Worm (Caenorhabditis elegans) whole organism, L3 larva: Measurements from ENCODE around the gene Y54H5A.2.

Source experiments
- R02D3.7 ChIP-seq: fragments of 150-350 bp; optimal IDR thresholded peaks from 2 replicates; lab custom pipeline; 2014; ENCODE audit warnings: missing biosample characterization, missing genetic modification characterization
- ZK546.5 ChIP-seq: sonication (generic microtip); optimal IDR thresholded peaks from 2 replicates; lab custom pipeline; 2017; ENCODE audit warnings: missing biosample characterization, missing genetic modification characterization
- aly-2 ChIP-seq: fragments of 150-350 bp; optimal IDR thresholded peaks from 2 replicates; lab custom pipeline; 2014; ENCODE audit warnings: missing biosample characterization, missing genetic modification characterization
- ama-1 ChIP-seq: fragments of 150-350 bp; optimal IDR thresholded peaks from 2 replicates; lab custom pipeline; 2018
- ceh-16 ChIP-seq: sonication (generic microtip); optimal IDR thresholded peaks from 2 replicates; lab custom pipeline; 2017; ENCODE audit warnings: missing biosample characterization, missing genetic modification characterization
- ceh-82 ChIP-seq: fragments of 150-350 bp; optimal IDR thresholded peaks from 2 replicates; lab custom pipeline; 2014; ENCODE audit warnings: missing biosample characterization, missing genetic modification characterization
- ceh-9 ChIP-seq: sonication (generic microtip); optimal IDR thresholded peaks from 2 replicates; lab custom pipeline; 2018; ENCODE audit warnings: missing biosample characterization, missing genetic modification characterization
- egl-27 ChIP-seq: sonication (generic microtip); optimal IDR thresholded peaks from 4 replicates; lab custom pipeline; 2017; ENCODE audit warnings: missing biosample characterization, missing genetic modification reagents, missing genetic modification characterization
- elt-2 ChIP-seq: sonication (generic microtip); optimal IDR thresholded peaks from 2 replicates; lab custom pipeline; 2016; ENCODE audit warnings: missing genetic modification reagents, mild to moderate bottlenecking, missing genetic modification characterization, missing compliant biosample characterization
- elt-3 ChIP-seq, 3 experiments: fragments of 150-350 bp in 1 of 3; sonication (generic microtip) in 2 of 3; optimal IDR thresholded peaks; 2 replicates in 2 of 3; 4 replicates in 1 of 3; lab custom pipeline; 2014 to 2017; ENCODE audit warnings: missing biosample characterization in 3 of 3, missing genetic modification characterization in 3 of 3
- eor-1 ChIP-seq, 2 experiments: fragments of 150-350 bp; optimal IDR thresholded peaks; 2 replicates each; lab custom pipeline; 2014 to 2018; ENCODE audit warnings: missing biosample characterization in 2 of 2, missing genetic modification characterization in 2 of 2
- fkh-10 ChIP-seq: sonication (generic microtip); optimal IDR thresholded peaks from 2 replicates; lab custom pipeline; 2017; ENCODE audit warnings: missing biosample characterization, missing genetic modification reagents, missing genetic modification characterization
- fkh-2 ChIP-seq: fragments of 150-350 bp; optimal IDR thresholded peaks from 2 replicates; lab custom pipeline; 2014; ENCODE audit warnings: missing biosample characterization, missing genetic modification reagents, missing genetic modification characterization
- hmg-11 ChIP-seq: sonication (generic microtip); optimal IDR thresholded peaks from 2 replicates; lab custom pipeline; 2016; ENCODE audit warnings: missing genetic modification characterization, missing compliant biosample characterization
- jun-1 ChIP-seq: fragments of 150-350 bp; optimal IDR thresholded peaks from 2 replicates; lab custom pipeline; 2014; ENCODE audit warnings: missing biosample characterization, missing genetic modification reagents, missing genetic modification characterization
- lin-15B ChIP-seq: fragments of 150-350 bp; optimal IDR thresholded peaks from 2 replicates; lab custom pipeline; 2014; ENCODE audit warnings: missing biosample characterization, missing genetic modification characterization
- lin-39 ChIP-seq: fragments of 150-350 bp; optimal IDR thresholded peaks from 2 replicates; lab custom pipeline; 2018; ENCODE audit warnings: missing biosample characterization, missing genetic modification reagents, missing genetic modification characterization
- mml-1 ChIP-seq: fragments of 150-350 bp; sonication (generic microtip); optimal IDR thresholded peaks from 3 replicates; lab custom pipeline; 2014; ENCODE audit warnings: missing biosample characterization, missing genetic modification characterization
- nfya-1 ChIP-seq: sonication (generic microtip); optimal IDR thresholded peaks from 2 replicates; lab custom pipeline; 2017; ENCODE audit warnings: missing genetic modification characterization, mild to moderate bottlenecking, missing compliant biosample characterization, antibody characterized with exemption, moderate library complexity; ENCODE audit not compliant: insufficient read depth
- nhr-11 ChIP-seq: fragments of 150-350 bp; optimal IDR thresholded peaks from 2 replicates; lab custom pipeline; 2014; ENCODE audit warnings: missing biosample characterization, missing genetic modification characterization
- nhr-12 ChIP-seq: fragments of 150-350 bp; optimal IDR thresholded peaks from 2 replicates; lab custom pipeline; 2014; ENCODE audit warnings: missing biosample characterization, missing genetic modification characterization
- nhr-237 ChIP-seq: fragments of 150-350 bp; optimal IDR thresholded peaks from 2 replicates; lab custom pipeline; 2014; ENCODE audit warnings: missing biosample characterization, missing genetic modification characterization
- nhr-25 ChIP-seq: sonication (generic microtip); optimal IDR thresholded peaks from 2 replicates; lab custom pipeline; 2017; ENCODE audit warnings: missing biosample characterization, missing genetic modification characterization
- nhr-28 ChIP-seq: fragments of 150-350 bp; optimal IDR thresholded peaks from 2 replicates; lab custom pipeline; 2014; ENCODE audit warnings: missing biosample characterization, missing genetic modification characterization
- nhr-43 ChIP-seq: sonication (generic microtip); optimal IDR thresholded peaks from 2 replicates; lab custom pipeline; 2016; ENCODE audit warnings: mild to moderate bottlenecking, missing genetic modification characterization, missing compliant biosample characterization; ENCODE audit not compliant: poor library complexity, severe bottlenecking
- nhr-67 ChIP-seq: fragments of 150-350 bp; optimal IDR thresholded peaks from 2 replicates; lab custom pipeline; 2014; ENCODE audit warnings: missing biosample characterization, missing genetic modification characterization
- nhr-76 ChIP-seq: fragments of 150-350 bp; sonication (generic microtip); optimal IDR thresholded peaks from 5 replicates; lab custom pipeline; 2014; ENCODE audit warnings: missing biosample characterization, missing genetic modification characterization
- pha-4 ChIP-seq: fragments of 150-350 bp; optimal IDR thresholded peaks from 2 replicates; lab custom pipeline; 2014; ENCODE audit warnings: missing biosample characterization, missing genetic modification reagents, missing genetic modification characterization
- skn-1 ChIP-seq: fragments of 150-350 bp; optimal IDR thresholded peaks from 2 replicates; lab custom pipeline; 2014; ENCODE audit warnings: missing biosample characterization, missing genetic modification characterization
- tbx-2 ChIP-seq: sonication (generic microtip); optimal IDR thresholded peaks from 2 replicates; lab custom pipeline; 2016; ENCODE audit warnings: mild to moderate bottlenecking, missing genetic modification characterization, missing compliant biosample characterization
- unc-62 ChIP-seq: fragments of 150-350 bp; sonication (generic microtip); optimal IDR thresholded peaks from 4 replicates; lab custom pipeline; 2014; ENCODE audit warnings: missing biosample characterization, missing genetic modification reagents, missing genetic modification characterization
- ztf-11 ChIP-seq: fragments of 150-350 bp; optimal IDR thresholded peaks from 2 replicates; lab custom pipeline; 2014; ENCODE audit warnings: missing biosample characterization, missing genetic modification characterization

Y54H5A.2 gene

DNA sequence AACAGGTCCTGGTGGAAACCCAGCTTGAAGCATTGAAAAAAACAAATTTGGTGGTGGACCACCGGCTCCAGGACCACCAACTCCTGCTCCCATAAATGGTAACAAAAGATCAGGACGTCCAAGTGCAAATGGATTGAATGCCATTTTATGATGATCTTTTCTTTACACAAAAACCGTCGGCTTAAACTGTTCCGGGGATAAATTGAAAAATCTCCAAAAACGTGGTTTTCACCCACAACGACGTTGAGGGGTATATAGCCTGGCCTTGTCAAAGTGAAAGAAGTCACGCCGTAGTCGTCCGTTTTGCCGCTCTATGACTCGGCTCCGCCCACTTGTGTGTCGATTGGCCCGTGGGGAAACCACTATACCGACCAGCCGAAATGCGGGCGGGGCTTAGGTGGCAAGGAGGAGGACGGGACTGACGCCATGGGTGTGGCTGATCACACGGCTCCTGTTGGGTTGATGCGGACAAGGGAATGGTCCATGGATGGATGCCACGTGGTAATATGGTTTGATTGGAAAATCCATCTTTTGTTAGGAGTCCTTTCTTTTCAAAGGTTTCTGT is 13.3 kb downstream of the Y54H5A.2 start, which contains the start of gene tbx-2:
TSS of gene tbx-2 (minus strand) at position 264 of the 565 bp plus-strand sequence.
- TF ChIP-seq tbx-2 (tag; lab: Kevin White, UChicago) (peak; percentile 90), nfya-1 (tag; lab: Kevin White, UChicago) (peak; percentile 97), nhr-237 (no peak), elt-2 (peak; percentile 8)

DNA sequence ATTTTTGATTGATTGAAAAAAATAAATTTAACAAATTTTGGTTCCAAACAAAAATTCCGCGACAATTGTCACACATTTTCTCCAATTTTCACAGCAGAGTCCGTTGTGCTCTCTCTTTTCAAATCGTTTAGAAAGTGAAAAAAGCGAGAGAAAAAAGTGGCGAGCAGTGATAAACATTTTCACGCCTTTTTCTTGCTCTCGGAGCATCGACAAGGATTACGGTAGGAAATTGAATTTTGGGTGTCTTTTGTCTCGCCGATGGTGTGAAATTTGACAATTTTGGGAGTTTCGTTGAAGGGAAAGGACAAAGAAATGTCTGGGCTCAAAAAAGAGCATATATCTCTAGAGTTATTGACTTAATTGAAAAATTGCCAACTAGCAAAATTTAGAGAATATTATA is 14.9 kb downstream of the Y54H5A.2 start:
- peak; percentile 23 for TF ChIP-seq tbx-2 (tag; lab: Kevin White, UChicago)
- TF ChIP-seq hmg-11 (tag; lab: Kevin White, UChicago): no peak
- peak; percentile 49 for TF ChIP-seq nfya-1 (tag; lab: Kevin White, UChicago)

DNA sequence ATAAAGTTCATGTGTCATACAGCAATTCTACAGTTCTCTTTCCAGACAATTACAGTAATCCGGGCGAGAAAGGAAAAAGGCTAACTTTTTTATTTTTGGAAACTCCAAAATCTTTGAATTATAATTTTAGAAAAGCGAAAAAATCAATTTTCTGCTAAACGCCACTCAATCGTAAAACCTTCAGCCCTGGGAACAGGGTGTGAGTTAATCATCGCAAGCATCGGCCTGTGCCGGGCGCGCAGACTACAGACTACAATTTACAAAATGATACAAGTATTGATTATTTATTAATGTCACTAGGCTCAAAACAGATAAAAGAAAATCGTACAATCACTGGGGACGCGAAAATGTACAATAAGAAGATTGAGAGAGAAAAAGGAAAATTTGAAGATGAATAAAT is 18.7 kb downstream of the Y54H5A.2 start:
- TF ChIP-seq lin-15B (tag; lab: Kevin White, UChicago) (no peak), ZK546.5 (tag; lab: Kevin White, UChicago) (no peak), ceh-82 (no peak), ztf-11 (tag; lab: Kevin White, UChicago) (no peak), elt-3 (tag; optimal IDR thresholded peaks at IDR 0.05; lab: Kevin White, UChicago) (no peak), nfya-1 (tag; lab: Kevin White, UChicago) (no peak), ama-1 (no peak), nhr-237 (no peak), fkh-2 (tag; lab: Kevin White, UChicago) (no peak), nhr-11 (no peak), R02D3.7 (no peak), skn-1 (tag; lab: Kevin White, UChicago) (no peak), aly-2 (tag; lab: Kevin White, UChicago) (no peak), ceh-9 (tag; lab: Kevin White, UChicago) (no peak), nhr-67 (tag; lab: Kevin White, UChicago) (no peak), egl-27 (tag; lab: Kevin White, UChicago) (no peak), elt-2 (no peak)

DNA sequence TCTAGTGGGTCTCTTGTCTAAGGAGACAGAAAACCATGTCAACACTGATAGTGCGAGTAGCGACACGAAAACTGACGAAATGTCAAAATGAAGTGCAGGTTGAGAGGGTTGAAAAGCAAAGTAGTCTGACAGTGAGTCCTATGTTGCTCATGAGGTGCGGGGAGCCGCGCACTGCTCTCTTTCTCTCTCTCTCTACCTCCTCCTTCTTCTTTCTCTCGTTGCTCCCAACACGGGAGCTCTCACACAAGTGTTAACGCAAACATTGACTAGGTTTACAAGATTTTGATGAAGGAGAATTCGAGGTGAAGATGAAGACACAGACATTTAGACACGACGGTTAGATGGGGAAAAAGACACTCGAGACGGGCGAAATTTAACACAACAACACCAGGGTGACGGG is 20.1 kb downstream of the Y54H5A.2 start:
- no peak for TF ChIP-seq ztf-11 (tag; lab: Kevin White, UChicago)
- TF ChIP-seq mml-1 (tag; lab: Kevin White, UChicago): no peak
- TF ChIP-seq tbx-2 (tag; lab: Kevin White, UChicago): peak; percentile 80
- no peak for TF ChIP-seq ama-1
- no peak for TF ChIP-seq nhr-12 (tag; lab: Kevin White, UChicago)
- TF ChIP-seq nhr-76 (tag; lab: Kevin White, UChicago): no peak
- TF ChIP-seq lin-39 (tag; lab: Kevin White, UChicago): no peak
- no peak for TF ChIP-seq aly-2 (tag; lab: Kevin White, UChicago)
- TF ChIP-seq nhr-28 (tag; lab: Kevin White, UChicago): no peak
- TF ChIP-seq pha-4: peak; percentile 84
- no peak for TF ChIP-seq nhr-43 (tag; lab: Kevin White, UChicago)
- no peak for TF ChIP-seq unc-62

DNA sequence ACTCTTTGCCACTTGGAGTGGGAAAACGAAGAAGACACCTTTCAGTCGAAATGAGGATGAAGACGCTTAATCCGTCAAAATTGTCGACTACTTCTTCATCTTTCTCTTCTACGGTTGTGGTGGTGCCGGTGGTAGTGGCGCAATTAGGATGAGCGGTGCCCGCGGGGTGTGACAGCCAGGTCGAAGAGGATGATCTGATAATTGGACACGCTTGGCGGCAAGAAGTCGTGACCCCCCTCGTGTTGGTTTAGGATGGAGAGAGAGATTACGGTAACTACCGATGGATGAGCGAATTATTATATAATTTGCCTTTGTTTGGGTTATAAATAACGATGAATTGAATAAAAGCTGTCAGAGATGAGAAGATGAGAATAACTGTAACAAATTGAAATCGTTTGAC is 22.4 kb downstream of the Y54H5A.2 start:
- peak; percentile 75 for TF ChIP-seq tbx-2 (tag; lab: Kevin White, UChicago)
- TF ChIP-seq eor-1 (tag; optimal IDR thresholded peaks at IDR 0.05; lab: Kevin White, UChicago): no peak

DNA sequence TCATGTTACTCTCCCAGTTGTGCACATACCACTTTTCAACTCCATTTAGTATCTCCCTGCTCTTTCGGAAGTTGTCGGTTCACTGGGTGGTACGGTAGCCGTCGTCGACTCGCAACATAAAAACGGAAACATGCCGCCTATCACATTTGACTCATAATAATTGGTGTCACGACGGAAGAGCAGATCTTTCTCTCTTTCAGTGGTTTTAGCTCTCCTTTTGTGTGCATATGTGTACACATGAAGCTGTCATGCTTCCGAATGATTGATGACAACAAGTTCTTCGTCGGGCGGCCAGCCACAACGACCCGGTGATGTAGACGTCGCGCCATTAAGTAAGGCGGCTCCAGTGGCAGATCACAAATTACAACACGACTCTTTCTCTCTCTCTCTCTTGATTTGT is 23.6 kb downstream of the Y54H5A.2 start:
- TF ChIP-seq ztf-11 (tag; lab: Kevin White, UChicago) (no peak), tbx-2 (tag; lab: Kevin White, UChicago) (peak; percentile 92)

DNA sequence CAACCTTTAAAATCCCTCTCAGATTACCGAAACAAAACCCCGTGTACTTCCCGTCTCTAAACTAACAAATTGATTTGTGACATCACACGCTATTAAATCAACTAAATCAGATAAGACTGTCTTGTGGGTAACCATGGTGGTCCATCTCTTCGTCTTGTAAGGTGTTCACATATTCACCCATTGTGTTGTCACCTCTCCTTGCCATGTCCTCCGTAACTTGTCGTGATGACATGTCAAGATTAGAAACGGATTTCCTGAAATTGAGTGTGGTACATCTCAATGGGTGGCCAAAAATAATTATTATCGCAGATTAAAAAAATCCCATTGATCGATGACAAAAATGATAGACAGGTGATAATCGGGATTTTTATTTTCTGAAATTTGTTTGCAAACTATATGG is 25.0 kb downstream of the Y54H5A.2 start:
- TF ChIP-seq eor-1 (tag; optimal IDR thresholded peaks at IDR 0.05; lab: Kevin White, UChicago): no peak
- TF ChIP-seq nhr-25 (tag; lab: Kevin White, UChicago): no peak
- TF ChIP-seq nhr-237: no peak
- TF ChIP-seq aly-2 (tag; lab: Kevin White, UChicago): no peak
- no peak for TF ChIP-seq R02D3.7
- no peak for TF ChIP-seq ceh-16
- no peak for TF ChIP-seq fkh-10 (GFP tag; lab: Kevin White, UChicago)
- no peak for TF ChIP-seq jun-1 (tag; lab: Kevin White, UChicago)
- no peak for TF ChIP-seq mml-1 (tag; lab: Kevin White, UChicago)
- TF ChIP-seq elt-3 (tag; optimal IDR thresholded peaks at IDR 0.05; lab: Kevin White, UChicago): no peak
- TF ChIP-seq, all 47 proteins: peak for 0
